Fruit fly (Drosophila melanogaster): ENCODE results near the gene Rbfox1.

The Rbfox1 gene

dm6 chr3L:10641589-10641988 is 160.4 kb downstream of the Rbfox1 start, which contains the start of gene CG14154:
Gene CG14154, plus strand, starts transcription at chr3L:10641889.
- TF ChIP-seq CG13204 (GFP tag; optimal IDR thresholded peaks at IDR 0.05): no peak

dm6 chr3L:10643228-10643627 is 162.0 kb downstream of the Rbfox1 start, which contains the start of gene CG14153:
Gene CG14153, plus strand, starts transcription at chr3L:10643528.
- no peak for TF ChIP-seq CG17806 (tag; optimal IDR thresholded peaks at IDR 0.05)
- TF ChIP-seq CG14655 (GFP tag; optimal IDR thresholded peaks at IDR 0.05): no peak
- TF ChIP-seq CG10348 (GFP tag; IDR thresholded peaks at IDR 0.05): no peak
- TF ChIP-seq Pif1B (GFP tag; optimal IDR thresholded peaks at IDR 0.05): no peak
- TF ChIP-seq CG4496 (GFP tag; IDR thresholded peaks at IDR 0.05): no peak
- no peak for TF ChIP-seq CG34367 (tag; optimal IDR thresholded peaks at IDR 0.05)
- no peak for TF ChIP-seq CG8301 (tag; optimal IDR thresholded peaks at IDR 0.05)
- TF ChIP-seq Pif1A (GFP tag; optimal IDR thresholded peaks at IDR 0.05): no peak
- no peak for TF ChIP-seq CG15710 (tag; optimal IDR thresholded peaks at IDR 0.05)
- no peak for TF ChIP-seq EcR (GFP tag; optimal IDR thresholded peaks at IDR 0.05)

Data from whole organism, pupa.